Worm (Caenorhabditis elegans) whole organism, young adult: Measurements from ENCODE around the gene mrps-18A.
A peak's percentile ranks its signal among the peaks of the same experiment; 100 is the strongest.

ENCODE experiments used
- B0019.2 ChIP-seq: fragments of 200-800 bp; sonication (Bioruptor generic); conservative IDR thresholded peaks from 2 replicates; pipeline ENCODE4 v1.3.6; 2022; ENCODE audit warnings: missing genetic modification reagents, missing genetic modification characterization, missing compliant biosample characterization
- D2030.7 ChIP-seq: fragments of 200-800 bp; sonication (Bioruptor generic); IDR thresholded peaks from 2 replicates; pipeline ENCODE4 v1.3.6; 2022; ENCODE audit warnings: missing genetic modification reagents, missing genetic modification characterization, missing compliant biosample characterization
- F33H1.4 ChIP-seq: fragments of 200-800 bp; sonication (Bioruptor generic); IDR thresholded peaks from 2 replicates; pipeline ENCODE4 v1.3.6; 2022; ENCODE audit warnings: missing genetic modification reagents, missing genetic modification characterization, missing compliant biosample characterization
- F37B4.10 ChIP-seq: fragments of 200-800 bp; sonication (Bioruptor generic); IDR thresholded peaks from 2 replicates; pipeline ENCODE4 v1.3.6; 2022; ENCODE audit warnings: missing genetic modification characterization, missing compliant biosample characterization
- T26A5.8 ChIP-seq: sonication (generic microtip); optimal IDR thresholded peaks from 2 replicates; lab custom pipeline; 2016; ENCODE audit warnings: missing genetic modification characterization, missing compliant biosample characterization
- Y79H2A.3 ChIP-seq: fragments of 200-800 bp; sonication (Bioruptor generic); conservative IDR thresholded peaks from 2 replicates; pipeline ENCODE4 v1.3.6; 2022; ENCODE audit warnings: missing genetic modification reagents, missing genetic modification characterization, missing compliant biosample characterization
- attf-5 ChIP-seq: fragments of 200-800 bp; sonication (Bioruptor generic); optimal IDR thresholded peaks from 2 replicates; lab custom pipeline; 2018; ENCODE audit warnings: mild to moderate bottlenecking, missing genetic modification characterization, missing compliant biosample characterization
- cebp-1 ChIP-seq, 2 experiments: fragments of 200-800 bp in 1 of 2; sonication (Bioruptor generic) in 1 of 2; sonication (generic microtip) in 1 of 2; IDR thresholded peaks in 1 of 2; optimal IDR thresholded peaks in 1 of 2; 2 replicates each; pipeline versions ENCODE4 v1.3.6 to Lab custom; 2017 to 2022; ENCODE audit warnings: missing compliant biosample characterization in 2 of 2, missing genetic modification characterization in 2 of 2, mild to moderate bottlenecking in 1 of 2, missing genetic modification reagents in 1 of 2, moderate library complexity in 1 of 2
- ceh-27 ChIP-seq: fragments of 200-800 bp; sonication (Bioruptor generic); optimal IDR thresholded peaks from 2 replicates; lab custom pipeline; 2018; ENCODE audit warnings: mild to moderate bottlenecking, missing genetic modification characterization, moderate library complexity, missing compliant biosample characterization
- ceh-91 ChIP-seq: fragments of 200-800 bp; sonication (Bioruptor generic); IDR thresholded peaks from 2 replicates; pipeline ENCODE4 v1.3.6; 2022; ENCODE audit warnings: missing genetic modification reagents, missing genetic modification characterization, missing compliant biosample characterization
- chd-7 ChIP-seq: sonication (generic microtip); optimal IDR thresholded peaks from 2 replicates; lab custom pipeline; 2016; ENCODE audit warnings: mild to moderate bottlenecking, missing genetic modification characterization, moderate library complexity, missing compliant biosample characterization
- dpl-1 ChIP-seq: fragments of 150-350 bp; optimal IDR thresholded peaks from 2 replicates; lab custom pipeline; 2014; ENCODE audit warnings: missing biosample characterization, missing genetic modification reagents, missing genetic modification characterization
- efl-1 ChIP-seq: fragments of 150-350 bp; optimal IDR thresholded peaks from 2 replicates; lab custom pipeline; 2014; ENCODE audit warnings: missing biosample characterization, missing genetic modification reagents, missing genetic modification characterization
- egrh-3 ChIP-seq: fragments of 200-800 bp; sonication (Bioruptor generic); IDR thresholded peaks from 2 replicates; pipeline ENCODE4 v1.3.6; 2022; ENCODE audit warnings: missing genetic modification reagents, missing genetic modification characterization, missing compliant biosample characterization
- fkh-3 ChIP-seq: sonication (generic microtip); optimal IDR thresholded peaks from 2 replicates; lab custom pipeline; 2016; ENCODE audit warnings: mild to moderate bottlenecking, missing genetic modification characterization, missing compliant biosample characterization
- gei-17 ChIP-seq: fragments of 200-800 bp; sonication (Bioruptor generic); optimal IDR thresholded peaks from 2 replicates; lab custom pipeline; 2018; ENCODE audit warnings: mild to moderate bottlenecking, missing genetic modification characterization, missing compliant biosample characterization
- him-1 ChIP-seq: sonication (generic microtip); optimal IDR thresholded peaks from 2 replicates; lab custom pipeline; 2016; ENCODE audit warnings: missing genotype, missing genetic modification reagents, missing genetic modification characterization, missing compliant biosample characterization
- hrde-1 ChIP-seq: sonication (generic microtip); optimal IDR thresholded peaks from 2 replicates; lab custom pipeline; 2016; ENCODE audit warnings: missing genetic modification characterization, mild to moderate bottlenecking, missing compliant biosample characterization, moderate library complexity, missing genotype, missing genetic modification reagents, borderline replicate concordance
- hsf-1 ChIP-seq: fragments of 200-800 bp; sonication (Bioruptor generic); IDR thresholded peaks from 2 replicates; pipeline ENCODE4 v1.3.6; 2022; ENCODE audit warnings: missing genetic modification reagents, missing genetic modification characterization, missing compliant biosample characterization
- let-526 ChIP-seq: fragments of 200-800 bp; sonication (Bioruptor generic); IDR thresholded peaks from 2 replicates; pipeline ENCODE4 v1.3.6; 2022; ENCODE audit warnings: missing genetic modification reagents, missing genetic modification characterization, missing compliant biosample characterization
- let-607 ChIP-seq, 2 experiments: fragments of 200-800 bp in 1 of 2; sonication (Bioruptor generic) in 1 of 2; sonication (generic microtip) in 1 of 2; optimal IDR thresholded peaks; 2 replicates each; lab custom pipeline; 2016 to 2018; ENCODE audit warnings: mild to moderate bottlenecking in 2 of 2, missing compliant biosample characterization in 2 of 2, missing genetic modification characterization in 2 of 2, moderate library complexity in 2 of 2, missing genotype in 1 of 2
- lin-35 ChIP-seq, 3 experiments: fragments of 150-350 bp in 2 of 3; sonication (generic microtip) in 1 of 3; optimal IDR thresholded peaks; 2 replicates each; lab custom pipeline; 2014 to 2018; ENCODE audit warnings: missing biosample characterization in 3 of 3, missing genetic modification characterization in 3 of 3, missing genetic modification reagents in 3 of 3
- lin-54 ChIP-seq: fragments of 200-800 bp; sonication (Bioruptor generic); optimal IDR thresholded peaks from 2 replicates; lab custom pipeline; 2018; ENCODE audit warnings: mild to moderate bottlenecking, missing genetic modification characterization, missing compliant biosample characterization
- lir-1 ChIP-seq: fragments of 200-800 bp; sonication (Bioruptor generic); conservative IDR thresholded peaks from 2 replicates; pipeline ENCODE4 v1.3.6; 2022; ENCODE audit warnings: missing genetic modification reagents, missing genetic modification characterization, missing compliant biosample characterization
- lsl-1 ChIP-seq: fragments of 200-800 bp; sonication (Bioruptor generic); optimal IDR thresholded peaks from 2 replicates; lab custom pipeline; 2018; ENCODE audit warnings: mild to moderate bottlenecking, missing genetic modification characterization, moderate library complexity, missing compliant biosample characterization
- madf-3 ChIP-seq: fragments of 200-800 bp; sonication (Bioruptor generic); IDR thresholded peaks from 2 replicates; pipeline ENCODE4 v1.3.6; 2022; ENCODE audit warnings: missing genetic modification reagents, missing genetic modification characterization, missing compliant biosample characterization
- madf-6 ChIP-seq: fragments of 200-800 bp; sonication (Bioruptor generic); IDR thresholded peaks from 2 replicates; pipeline ENCODE4 v1.3.6; 2022; ENCODE audit warnings: missing genetic modification reagents, missing genetic modification characterization, missing compliant biosample characterization
- madf-8 ChIP-seq: fragments of 200-800 bp; sonication (Bioruptor generic); conservative IDR thresholded peaks from 2 replicates; pipeline ENCODE4 v1.3.6; 2022; ENCODE audit warnings: missing genetic modification reagents, missing genetic modification characterization, missing compliant biosample characterization
- mel-28 ChIP-seq: sonication (generic microtip); optimal IDR thresholded peaks from 2 replicates; lab custom pipeline; 2016; ENCODE audit warnings: borderline replicate concordance, mild to moderate bottlenecking, missing genetic modification characterization, missing compliant biosample characterization
- nhr-120 ChIP-seq: fragments of 200-800 bp; sonication (Bioruptor generic); IDR thresholded peaks from 2 replicates; pipeline ENCODE4 v1.3.6; 2022; ENCODE audit warnings: missing genetic modification characterization, missing compliant biosample characterization
- pha-4 ChIP-seq: fragments of 150-350 bp; sonication (generic microtip); optimal IDR thresholded peaks from 2 replicates; lab custom pipeline; 2014; ENCODE audit warnings: missing biosample characterization, missing genetic modification reagents, missing genetic modification characterization
- rec-8 ChIP-seq, 2 experiments: sonication (generic microtip); optimal IDR thresholded peaks; 2 replicates each; lab custom pipeline; 2016; ENCODE audit warnings: mild to moderate bottlenecking in 2 of 2, missing genetic modification characterization in 2 of 2, missing genetic modification reagents in 2 of 2, missing genotype in 2 of 2, missing biosample characterization in 1 of 2, missing compliant biosample characterization in 1 of 2, moderate library complexity in 1 of 2
- rpc-1 ChIP-seq, 2 experiments: fragments of 150-350 bp in 1 of 2; sonication (generic microtip) in 1 of 2; optimal IDR thresholded peaks; 2 replicates each; lab custom pipeline; 2014 to 2018; ENCODE audit warnings: missing biosample characterization in 1 of 2, missing genetic modification characterization in 1 of 2, missing genetic modification reagents in 1 of 2, missing genotype in 1 of 2
- snpc-1.1 ChIP-seq: sonication (generic microtip); optimal IDR thresholded peaks from 2 replicates; lab custom pipeline; 2017; ENCODE audit warnings: missing genetic modification characterization, mild to moderate bottlenecking, missing compliant biosample characterization, antibody characterized with exemption, moderate library complexity, missing genotype, missing genetic modification reagents; ENCODE audit not compliant: insufficient read depth
- snpc-3.4 ChIP-seq: sonication (generic microtip); optimal IDR thresholded peaks from 2 replicates; lab custom pipeline; 2017; ENCODE audit warnings: missing genetic modification characterization, mild to moderate bottlenecking, missing compliant biosample characterization, antibody characterized with exemption, moderate library complexity, missing genotype, missing genetic modification reagents
- sptf-2 ChIP-seq: fragments of 200-800 bp; sonication (Bioruptor generic); optimal IDR thresholded peaks from 2 replicates; lab custom pipeline; 2018; ENCODE audit warnings: mild to moderate bottlenecking, missing genetic modification characterization, missing compliant biosample characterization
- tbp1 ChIP-seq: fragments of 200-800 bp; sonication (Bioruptor generic); optimal IDR thresholded peaks from 2 replicates; lab custom pipeline; 2018; ENCODE audit warnings: mild to moderate bottlenecking, missing genetic modification characterization, missing compliant biosample characterization
- tbx-9 ChIP-seq: sonication (generic microtip); optimal IDR thresholded peaks from 2 replicates; lab custom pipeline; 2016; ENCODE audit warnings: borderline replicate concordance, missing genetic modification characterization, inconsistent platforms, missing compliant biosample characterization
- tlf-1 ChIP-seq: fragments of 200-800 bp; sonication (Bioruptor generic); optimal IDR thresholded peaks from 2 replicates; lab custom pipeline; 2018; ENCODE audit warnings: mild to moderate bottlenecking, missing genetic modification characterization, missing compliant biosample characterization
- unc-62 ChIP-seq: fragments of 150-350 bp; optimal IDR thresholded peaks from 2 replicates; lab custom pipeline; 2014; ENCODE audit warnings: missing biosample characterization, missing genetic modification reagents, missing genetic modification characterization
- xnd-1 ChIP-seq: sonication (generic microtip); optimal IDR thresholded peaks from 2 replicates; lab custom pipeline; 2016; ENCODE audit warnings: missing genotype, missing genetic modification reagents, missing genetic modification characterization, missing compliant biosample characterization
- ztf-26 ChIP-seq: sonication (generic microtip); optimal IDR thresholded peaks from 2 replicates; lab custom pipeline; 2017; ENCODE audit warnings: missing genetic modification characterization, missing compliant biosample characterization
- ztf-28 ChIP-seq: fragments of 200-800 bp; sonication (Bioruptor generic); IDR thresholded peaks from 2 replicates; pipeline ENCODE4 v1.3.6; 2022; ENCODE audit warnings: missing genetic modification reagents, missing genetic modification characterization, missing compliant biosample characterization
- ztf-3 ChIP-seq: fragments of 200-800 bp; sonication (Bioruptor generic); optimal IDR thresholded peaks from 2 replicates; lab custom pipeline; 2018; ENCODE audit warnings: mild to moderate bottlenecking, missing genetic modification characterization, missing compliant biosample characterization
- ztf-6 ChIP-seq: fragments of 200-800 bp; sonication (Bioruptor generic); IDR thresholded peaks from 2 replicates; pipeline ENCODE4 v1.3.6; 2022; ENCODE audit warnings: missing genetic modification reagents, missing genetic modification characterization, missing compliant biosample characterization

The mrps-18A gene

ce11 chrIII:8356407-8356881 lies 24.7 kb upstream of the mrps-18A start (continued):
- TF ChIP-seq F33H1.4 (GFP tag; lab: Robert Waterston, UW) (peak; percentile 22; the same call in 1 of the 2 replicates), sptf-2 (no peak), ztf-28 (GFP tag; lab: Robert Waterston, UW) (no peak), egrh-3 (GFP tag; lab: Robert Waterston, UW) (0 out of 2 replicates have a peak, but pooled peaks have one; percentile 16), tbx-9 (tag; lab: Kevin White, UChicago) (no peak), ztf-26 (tag; lab: Kevin White, UChicago) (peak; percentile 44), Y79H2A.3 (GFP tag; lab: Robert Waterston, UW) (no peak), tbp1 (GFP tag; lab: Kevin White, UChicago) (no peak), madf-3 (GFP tag; lab: Robert Waterston, UW) (no peak), chd-7 (tag; lab: Kevin White, UChicago) (peak; percentile 24), ceh-27 (GFP tag; lab: Kevin White, UChicago) (peak; percentile 65), rec-8 (tag; optimal IDR thresholded peaks at IDR 0.05; lab: Kevin White, UChicago) (no peak), fkh-3 (no peak), snpc-3.4 (tag; lab: Kevin White, UChicago) (peak; percentile 26), cebp-1 (GFP tag; IDR thresholded peaks at IDR 0.05; lab: Robert Waterston, UW) (no peak), cebp-1 (tag; optimal IDR thresholded peaks at IDR 0.05; lab: Kevin White, UChicago) (peak; percentile 77), unc-62 (GFP tag; lab: Kevin White, UChicago) (no peak), let-526 (GFP tag; lab: Robert Waterston, UW) (no peak), him-1 (tag; lab: Kevin White, UChicago) (no peak), lin-35 (GFP tag; optimal IDR thresholded peaks at IDR 0.05; lab: Kevin White, UChicago) (peak in 1 of 3 experiments; percentile 50), attf-5 (GFP tag; lab: Kevin White, UChicago) (peak; percentile 79)

ce11 chrIII:8355462-8355815 lies 23.7 kb upstream of the mrps-18A start:
- TF ChIP-seq madf-8 (GFP tag; lab: Robert Waterston, UW) = peak; percentile 64
- TF ChIP-seq dpl-1 (GFP tag; lab: Kevin White, UChicago) = peak; percentile 73
- TF ChIP-seq sptf-2 = no peak
- TF ChIP-seq xnd-1 (tag; lab: Kevin White, UChicago) = peak; percentile 15
- TF ChIP-seq let-607 (tag; optimal IDR thresholded peaks at IDR 0.05; lab: Kevin White, UChicago) = no peak
- TF ChIP-seq lir-1 (GFP tag; lab: Robert Waterston, UW) = no peak
- TF ChIP-seq ztf-3 = no peak
- TF ChIP-seq tlf-1 (GFP tag; lab: Kevin White, UChicago) = no peak
- no peak for TF ChIP-seq snpc-1.1 (tag; lab: Kevin White, UChicago)
- TF ChIP-seq gei-17 (GFP tag; lab: Kevin White, UChicago) = no peak
- no peak for TF ChIP-seq T26A5.8
- TF ChIP-seq hsf-1 = peak; percentile 96
- peak; percentile 58; the same call in 1 of the 2 replicates for TF ChIP-seq ceh-91 (GFP tag; lab: Robert Waterston, UW)
- TF ChIP-seq ztf-26 (tag; lab: Kevin White, UChicago) = no peak
- no peak for TF ChIP-seq nhr-120 (GFP tag; lab: Robert Waterston, UW)
- no peak for TF ChIP-seq hrde-1 (tag; lab: Kevin White, UChicago)
- peak; percentile 85 for TF ChIP-seq efl-1 (GFP tag; lab: Kevin White, UChicago)
- TF ChIP-seq lin-54 (GFP tag; lab: Kevin White, UChicago) = peak; percentile 9
- peak; percentile 70 for TF ChIP-seq B0019.2
- peak; percentile 67 for TF ChIP-seq D2030.7
- no peak for TF ChIP-seq mel-28 (tag; lab: Kevin White, UChicago)
- peak; percentile 61 for TF ChIP-seq F33H1.4 (GFP tag; lab: Robert Waterston, UW)
- TF ChIP-seq pha-4 = no peak
- no peak for TF ChIP-seq snpc-3.4 (tag; lab: Kevin White, UChicago)
- TF ChIP-seq F37B4.10 (GFP tag; lab: Robert Waterston, UW) = no peak
- peak; percentile 84 for TF ChIP-seq madf-6 (GFP tag; lab: Robert Waterston, UW)
- no peak for TF ChIP-seq ztf-6 (GFP tag; lab: Robert Waterston, UW)
- no peak for TF ChIP-seq rpc-1 (optimal IDR thresholded peaks at IDR 0.05; lab: Kevin White, UChicago)
- TF ChIP-seq rpc-1 (tag; optimal IDR thresholded peaks at IDR 0.05; lab: Kevin White, UChicago) = no peak
- peak; percentile 61 for TF ChIP-seq lsl-1 (GFP tag; lab: Kevin White, UChicago)
